Worm (Caenorhabditis elegans) whole organism, young adult: ENCODE measurements around the gene B0365.9.
A peak's percentile ranks its signal among the peaks of the same experiment; 100 is the strongest.

Experiments used
- B0019.2 ChIP-seq: fragments of 200-800 bp; sonication (Bioruptor generic); conservative IDR thresholded peaks from 2 replicates; pipeline ENCODE4 v1.3.6; 2022; ENCODE audit warnings: missing genetic modification reagents, missing genetic modification characterization, missing compliant biosample characterization
- B0035.1 ChIP-seq: sonication (generic microtip); optimal IDR thresholded peaks from 2 replicates; lab custom pipeline; 2016; ENCODE audit warnings: missing genetic modification characterization, mild to moderate bottlenecking, missing compliant biosample characterization, missing genotype, missing genetic modification reagents
- B0336.3 ChIP-seq: fragments of 200-800 bp; sonication (Bioruptor generic); IDR thresholded peaks from 2 replicates; pipeline ENCODE4 v1.3.6; 2022; ENCODE audit warnings: missing genetic modification characterization, missing compliant biosample characterization
- C06A6.2 ChIP-seq: fragments of 200-800 bp; sonication (Bioruptor generic); conservative IDR thresholded peaks from 2 replicates; pipeline ENCODE4 v1.3.6; 2022; ENCODE audit warnings: missing genetic modification characterization, missing compliant biosample characterization
- F57C9.4 ChIP-seq: sonication (generic microtip); optimal IDR thresholded peaks from 2 replicates; lab custom pipeline; 2017; ENCODE audit warnings: mild to moderate bottlenecking, missing genetic modification characterization, missing compliant biosample characterization
- K12H6.12 ChIP-seq: fragments of 200-800 bp; sonication (Bioruptor generic); optimal IDR thresholded peaks from 2 replicates; lab custom pipeline; 2018; ENCODE audit warnings: mild to moderate bottlenecking, missing genetic modification characterization, missing compliant biosample characterization
- Y56A3A.18 ChIP-seq: fragments of 200-800 bp; sonication (Bioruptor generic); IDR thresholded peaks from 2 replicates; pipeline ENCODE4 v1.3.6; 2022; ENCODE audit warnings: missing genetic modification reagents, missing genetic modification characterization, missing compliant biosample characterization
- ama-1 ChIP-seq, 3 experiments: fragments of 150-350 bp in 1 of 3; sonication (generic microtip) in 2 of 3; optimal IDR thresholded peaks; 2 replicates each; lab custom pipeline; 2014 to 2018; ENCODE audit warnings: missing biosample characterization in 2 of 3, missing genetic modification characterization in 2 of 3, missing genetic modification reagents in 2 of 3
- athp-1 ChIP-seq: sonication (generic microtip); optimal IDR thresholded peaks from 2 replicates; lab custom pipeline; 2017; ENCODE audit warnings: mild to moderate bottlenecking, missing genetic modification characterization, missing compliant biosample characterization
- attf-5 ChIP-seq: fragments of 200-800 bp; sonication (Bioruptor generic); optimal IDR thresholded peaks from 2 replicates; lab custom pipeline; 2018; ENCODE audit warnings: mild to moderate bottlenecking, missing genetic modification characterization, missing compliant biosample characterization
- attf-6 ChIP-seq: fragments of 200-800 bp; sonication (Bioruptor generic); IDR thresholded peaks from 2 replicates; pipeline ENCODE4 v1.3.6; 2022; ENCODE audit warnings: missing genetic modification reagents, missing genetic modification characterization, missing compliant biosample characterization
- cebp-1 ChIP-seq, 2 experiments: fragments of 200-800 bp in 1 of 2; sonication (Bioruptor generic) in 1 of 2; sonication (generic microtip) in 1 of 2; IDR thresholded peaks in 1 of 2; optimal IDR thresholded peaks in 1 of 2; 2 replicates each; pipeline versions ENCODE4 v1.3.6 to Lab custom; 2017 to 2022; ENCODE audit warnings: missing compliant biosample characterization in 2 of 2, missing genetic modification characterization in 2 of 2, mild to moderate bottlenecking in 1 of 2, missing genetic modification reagents in 1 of 2, moderate library complexity in 1 of 2
- ceh-100 ChIP-seq: fragments of 200-800 bp; sonication (Bioruptor generic); IDR thresholded peaks from 2 replicates; pipeline ENCODE4 v1.3.6; 2022; ENCODE audit warnings: missing genetic modification reagents, missing genetic modification characterization, missing compliant biosample characterization
- dox-1 ChIP-seq: fragments of 200-800 bp; sonication (Bioruptor generic); IDR thresholded peaks from 2 replicates; pipeline ENCODE4 v1.3.6; 2022; ENCODE audit warnings: missing genetic modification reagents, missing genetic modification characterization, missing compliant biosample characterization
- dpff-1 ChIP-seq: sonication (generic microtip); optimal IDR thresholded peaks from 2 replicates; lab custom pipeline; 2017; ENCODE audit warnings: mild to moderate bottlenecking, missing genetic modification characterization, missing compliant biosample characterization
- fkh-3 ChIP-seq: sonication (generic microtip); optimal IDR thresholded peaks from 2 replicates; lab custom pipeline; 2016; ENCODE audit warnings: mild to moderate bottlenecking, missing genetic modification characterization, missing compliant biosample characterization
- him-1 ChIP-seq: sonication (generic microtip); optimal IDR thresholded peaks from 2 replicates; lab custom pipeline; 2016; ENCODE audit warnings: missing genotype, missing genetic modification reagents, missing genetic modification characterization, missing compliant biosample characterization
- hmg-1.2 ChIP-seq: fragments of 200-800 bp; sonication (Bioruptor generic); IDR thresholded peaks from 2 replicates; pipeline ENCODE4 v1.3.6; 2022; ENCODE audit warnings: missing genetic modification reagents, missing genetic modification characterization, missing compliant biosample characterization
- lag-1 ChIP-seq: fragments of 200-800 bp; sonication (Bioruptor generic); IDR thresholded peaks from 2 replicates; pipeline ENCODE4 v1.3.6; 2022; ENCODE audit warnings: missing genetic modification reagents, missing genetic modification characterization, missing compliant biosample characterization
- lin-26 ChIP-seq: fragments of 200-800 bp; sonication (Bioruptor generic); IDR thresholded peaks from 2 replicates; pipeline ENCODE4 v1.3.6; 2022; ENCODE audit warnings: missing genetic modification reagents, missing genetic modification characterization, missing compliant biosample characterization
- lin-35 ChIP-seq, 3 experiments: fragments of 150-350 bp in 2 of 3; sonication (generic microtip) in 1 of 3; optimal IDR thresholded peaks; 2 replicates each; lab custom pipeline; 2014 to 2018; ENCODE audit warnings: missing biosample characterization in 3 of 3, missing genetic modification characterization in 3 of 3, missing genetic modification reagents in 3 of 3
- mes-4 ChIP-seq: sonication (generic microtip); optimal IDR thresholded peaks from 2 replicates; lab custom pipeline; 2016; ENCODE audit warnings: missing genotype, missing genetic modification characterization, missing compliant biosample characterization
- nhr-80 ChIP-seq: sonication (generic microtip); optimal IDR thresholded peaks from 2 replicates; lab custom pipeline; 2016; ENCODE audit warnings: missing genetic modification characterization, missing compliant biosample characterization
- pha-4 ChIP-seq: fragments of 150-350 bp; sonication (generic microtip); optimal IDR thresholded peaks from 2 replicates; lab custom pipeline; 2014; ENCODE audit warnings: missing biosample characterization, missing genetic modification reagents, missing genetic modification characterization
- sdz-38 ChIP-seq: sonication (generic microtip); optimal IDR thresholded peaks from 2 replicates; lab custom pipeline; 2016; ENCODE audit warnings: missing genotype, missing genetic modification characterization, missing compliant biosample characterization
- sea-2 ChIP-seq: fragments of 200-800 bp; sonication (Bioruptor generic); IDR thresholded peaks from 2 replicates; pipeline ENCODE4 v1.3.6; 2022; ENCODE audit warnings: missing genetic modification characterization, missing compliant biosample characterization
- somi-1 ChIP-seq: fragments of 200-800 bp; sonication (Bioruptor generic); optimal IDR thresholded peaks from 2 replicates; lab custom pipeline; 2018; ENCODE audit warnings: mild to moderate bottlenecking, missing genetic modification characterization, missing compliant biosample characterization
- tbp1 ChIP-seq: fragments of 200-800 bp; sonication (Bioruptor generic); optimal IDR thresholded peaks from 2 replicates; lab custom pipeline; 2018; ENCODE audit warnings: mild to moderate bottlenecking, missing genetic modification characterization, missing compliant biosample characterization
- zfh-2 ChIP-seq: fragments of 200-800 bp; sonication (Bioruptor generic); conservative IDR thresholded peaks from 2 replicates; pipeline ENCODE4 v1.3.6; 2022; ENCODE audit warnings: missing genetic modification reagents, missing genetic modification characterization, missing compliant biosample characterization
- ztf-22 ChIP-seq: fragments of 200-800 bp; sonication (Bioruptor generic); optimal IDR thresholded peaks from 2 replicates; lab custom pipeline; 2018; ENCODE audit warnings: mild to moderate bottlenecking, missing genetic modification characterization, moderate library complexity, missing compliant biosample characterization
- ztf-25 ChIP-seq: fragments of 200-800 bp; sonication (Bioruptor generic); IDR thresholded peaks from 2 replicates; pipeline ENCODE4 v1.3.6; 2022; ENCODE audit warnings: missing genetic modification reagents, missing genetic modification characterization, missing compliant biosample characterization
- ztf-26 ChIP-seq: sonication (generic microtip); optimal IDR thresholded peaks from 2 replicates; lab custom pipeline; 2017; ENCODE audit warnings: missing genetic modification characterization, missing compliant biosample characterization
- ztf-3 ChIP-seq: fragments of 200-800 bp; sonication (Bioruptor generic); optimal IDR thresholded peaks from 2 replicates; lab custom pipeline; 2018; ENCODE audit warnings: mild to moderate bottlenecking, missing genetic modification characterization, missing compliant biosample characterization
- ztf-6 ChIP-seq: fragments of 200-800 bp; sonication (Bioruptor generic); IDR thresholded peaks from 2 replicates; pipeline ENCODE4 v1.3.6; 2022; ENCODE audit warnings: missing genetic modification reagents, missing genetic modification characterization, missing compliant biosample characterization

B0365.9 gene

ce11 chrV:13085917-13086552 lies 47.3 kb downstream of the B0365.9 start (continued):
- TF ChIP-seq pha-4 (tag; lab: Kevin White, UChicago) (no peak), tbp1 (GFP tag; lab: Kevin White, UChicago) (peak; percentile 36), zfh-2 (GFP tag; lab: Robert Waterston, UW) (peak; percentile 90), Y56A3A.18 (no peak), somi-1 (GFP tag; lab: Kevin White, UChicago) (peak; percentile 74), dox-1 (GFP tag; lab: Robert Waterston, UW) (peak; percentile 62; the same call in 1 of the 2 replicates), K12H6.12 (peak; percentile 80), nhr-80 (tag; lab: Kevin White, UChicago) (peak; percentile 42)

DNA sequence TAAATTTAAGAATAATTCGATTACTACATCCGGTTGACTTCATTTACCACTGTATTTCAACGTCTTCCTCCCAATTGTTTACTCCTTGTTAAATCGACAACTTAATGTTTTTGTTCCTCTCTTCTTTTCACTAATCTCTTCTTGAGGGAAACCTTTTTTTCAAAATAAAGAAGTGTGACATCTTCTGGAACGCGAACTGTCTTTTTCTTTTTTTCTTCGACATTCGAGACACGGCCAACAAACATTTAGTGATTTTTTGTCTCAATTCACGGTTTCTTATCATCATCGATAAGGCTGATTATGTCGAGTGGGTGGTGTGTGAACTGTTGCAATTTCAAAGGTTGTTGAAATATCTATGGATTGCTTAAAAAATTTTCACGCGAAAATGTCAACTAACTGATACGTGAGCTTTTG lies 48.1 kb downstream of the B0365.9 start:
- TF ChIP-seq athp-1 (tag; lab: Kevin White, UChicago) (no peak), ztf-25 (GFP tag; lab: Robert Waterston, UW) (no peak), lag-1 (GFP tag; lab: Robert Waterston, UW) (no peak), tbp1 (GFP tag; lab: Kevin White, UChicago) (peak; percentile 2), him-1 (tag; lab: Kevin White, UChicago) (no peak), B0019.2 (GFP tag; lab: Robert Waterston, UW) (no peak), attf-5 (no peak), somi-1 (GFP tag; lab: Kevin White, UChicago) (peak; percentile 3), ztf-3 (GFP tag; lab: Kevin White, UChicago) (no peak), pha-4 (tag; lab: Kevin White, UChicago) (no peak), ztf-22 (GFP tag; lab: Kevin White, UChicago) (peak; percentile 41), F57C9.4 (tag; lab: Kevin White, UChicago) (no peak), nhr-80 (tag; lab: Kevin White, UChicago) (peak; percentile 78), dpff-1 (tag; lab: Kevin White, UChicago) (no peak), lin-26 (GFP tag; lab: Robert Waterston, UW) (0 out of 2 replicates have a peak, but pooled peaks have one; percentile 16), cebp-1 (GFP tag; IDR thresholded peaks at IDR 0.05; lab: Robert Waterston, UW) (no peak), cebp-1 (tag; optimal IDR thresholded peaks at IDR 0.05; lab: Kevin White, UChicago) (peak; percentile 44), hmg-1.2 (GFP tag; lab: Robert Waterston, UW) (no peak), ztf-26 (peak; percentile 37)
- TF ChIP-seq, all 124 proteins: peak for 7

- TF ChIP-seq B0336.3 (GFP tag; lab: Robert Waterston, UW) (no peak), sdz-38 (tag; lab: Kevin White, UChicago) (no peak), ama-1 (optimal IDR thresholded peaks at IDR 0.05; lab: Kevin White, UChicago) (peak; percentile 19), ama-1 (GFP tag; optimal IDR thresholded peaks at IDR 0.05; lab: Kevin White, UChicago) (no peak), lin-35 (GFP tag; optimal IDR thresholded peaks at IDR 0.05; lab: Kevin White, UChicago) (no peak), ceh-100 (no peak), ztf-6 (GFP tag; lab: Robert Waterston, UW) (no peak), Y56A3A.18 (no peak), sea-2 (GFP tag; lab: Robert Waterston, UW) (no peak), C06A6.2 (GFP tag; lab: Robert Waterston, UW) (0 out of 2 replicates have a peak, but pooled peaks have one; percentile 18), attf-6 (no peak), B0035.1 (tag; lab: Kevin White, UChicago) (no peak), mes-4 (tag; lab: Kevin White, UChicago) (no peak), fkh-3 (no peak)
These were observed 49.4 kb downstream of the B0365.9 start for ce11 chrV:13083751-13084672.
